Worm (Caenorhabditis elegans) whole organism, early embryonic: Measurements from ENCODE around the gene E02H1.5.

Experiments
- ama-1 ChIP-seq: fragments of 150-350 bp; optimal IDR thresholded peaks from 2 replicates; lab custom pipeline; 2014
- ceh-13 ChIP-seq: fragments of 200-800 bp; sonication (Bioruptor generic); optimal IDR thresholded peaks from 2 replicates; lab custom pipeline; 2018; ENCODE audit warnings: mild to moderate bottlenecking, missing genetic modification characterization, missing compliant biosample characterization
- ceh-36 ChIP-seq: sonication (generic microtip); optimal IDR thresholded peaks from 2 replicates; lab custom pipeline; 2016; ENCODE audit warnings: missing genetic modification characterization, inconsistent platforms, missing compliant biosample characterization
- hmg-4 ChIP-seq: fragments of 200-800 bp; sonication (Bioruptor generic); optimal IDR thresholded peaks from 2 replicates; lab custom pipeline; 2018; ENCODE audit warnings: mild to moderate bottlenecking, missing genetic modification characterization, missing compliant biosample characterization
- pes-1 ChIP-seq: fragments of 200-800 bp; sonication (Bioruptor generic); IDR thresholded peaks from 2 replicates; pipeline ENCODE4 v1.3.6; 2022; ENCODE audit warnings: missing genetic modification reagents, missing genetic modification characterization, missing compliant biosample characterization

ce11 chrII:9583461-9583860, 11.6 kb upstream of the E02H1.5 start, which contains the start of gene wee-1.1:
- TF ChIP-seq hmg-4 (GFP tag; lab: Kevin White, UChicago) (no peak), ceh-13 (GFP tag; lab: Kevin White, UChicago) (no peak), ceh-36 (tag; lab: Kevin White, UChicago) (no peak), pes-1 (GFP tag; lab: Robert Waterston, UW) (no peak), ama-1 (lab: Kevin White, UChicago) (no peak)
